Fruit fly (Drosophila melanogaster) Kc167 (cell line): ENCODE measurements around the gene CG32806.

ENCODE experiments used
- Myc ChIP-seq: fragments of >200 bp; optimal IDR thresholded peaks from 2 replicates; lab custom pipeline; 2017; ENCODE audit warnings: missing external identifiers
- insv ChIP-seq: fragments of >200 bp; optimal IDR thresholded peaks from 3 replicates; lab custom pipeline; 2018; ENCODE audit warnings: missing external identifiers
- psq ChIP-seq: fragments of >200 bp; optimal IDR thresholded peaks from 2 replicates; lab custom pipeline; 2017; ENCODE audit warnings: missing external identifiers

DNA sequence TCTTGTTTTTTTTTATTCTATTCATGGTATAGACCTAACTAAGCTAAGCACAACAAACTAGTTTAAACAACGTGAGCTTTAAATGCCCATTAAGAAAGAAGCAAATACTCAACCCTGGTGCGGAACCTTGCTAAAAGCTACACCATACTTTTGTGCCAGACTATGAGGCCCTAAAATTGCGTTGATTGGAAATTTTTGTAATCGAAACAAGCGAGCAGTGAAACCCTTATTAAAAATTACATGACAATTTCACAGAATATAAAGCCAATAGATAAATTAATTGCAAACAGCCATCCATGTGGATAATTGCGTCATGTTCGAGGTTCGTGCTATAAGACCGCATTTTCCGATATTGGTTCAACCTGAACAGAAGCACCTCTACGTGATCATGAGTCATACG is 29.7 kb downstream of the CG32806 start:
- TF ChIP-seq psq (no peak), Myc (lab: Kevin White, UChicago) (no peak), insv (lab: Kevin White, UChicago) (no peak)
